Worm (Caenorhabditis elegans): ENCODE data around the gene msp-50.

The msp-50 gene

DNA sequence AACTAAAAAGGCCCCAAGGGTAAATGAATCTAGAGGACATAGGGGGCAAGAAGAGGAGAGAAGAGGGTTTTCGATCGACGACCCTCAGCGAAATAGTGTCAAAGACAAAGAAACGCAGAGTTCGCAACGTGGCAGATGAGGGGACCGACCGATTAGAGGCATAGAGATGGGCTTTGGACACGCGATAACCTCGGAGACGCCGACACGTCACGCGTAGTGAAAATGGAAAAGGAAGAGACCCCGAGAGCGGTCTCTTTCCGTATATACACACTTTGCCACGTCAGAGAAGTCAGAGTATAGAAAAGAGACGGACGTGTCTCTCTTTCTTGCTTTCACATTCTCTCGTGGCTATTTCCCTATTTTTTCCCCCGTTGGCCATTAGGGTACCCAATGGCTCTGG is 18.1 kb upstream of the msp-50 start:
- no peak for TF ChIP-seq unc-62 (GFP tag; optimal IDR thresholded peaks at IDR 0.05)

DNA sequence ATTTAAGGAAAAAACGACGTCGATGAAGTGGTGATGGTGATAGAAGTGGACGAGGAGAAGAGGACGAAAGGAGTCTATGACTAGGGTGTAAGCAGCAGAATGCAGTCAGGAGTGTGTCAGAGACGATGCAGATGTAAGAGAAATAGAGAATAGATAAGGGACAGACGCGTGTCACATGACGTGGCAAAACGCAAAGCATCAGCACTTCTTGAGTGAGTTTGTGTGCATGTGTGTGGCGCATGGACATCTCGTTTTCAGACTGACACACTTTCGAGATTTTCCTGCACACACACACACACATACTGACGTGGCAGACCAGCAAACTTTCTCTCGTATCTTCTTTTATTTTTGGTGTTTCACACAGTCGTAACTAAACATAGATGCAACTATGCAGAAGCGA is 17.1 kb upstream of the msp-50 start:
- TF ChIP-seq unc-62 (GFP tag; optimal IDR thresholded peaks at IDR 0.05): no peak

DNA sequence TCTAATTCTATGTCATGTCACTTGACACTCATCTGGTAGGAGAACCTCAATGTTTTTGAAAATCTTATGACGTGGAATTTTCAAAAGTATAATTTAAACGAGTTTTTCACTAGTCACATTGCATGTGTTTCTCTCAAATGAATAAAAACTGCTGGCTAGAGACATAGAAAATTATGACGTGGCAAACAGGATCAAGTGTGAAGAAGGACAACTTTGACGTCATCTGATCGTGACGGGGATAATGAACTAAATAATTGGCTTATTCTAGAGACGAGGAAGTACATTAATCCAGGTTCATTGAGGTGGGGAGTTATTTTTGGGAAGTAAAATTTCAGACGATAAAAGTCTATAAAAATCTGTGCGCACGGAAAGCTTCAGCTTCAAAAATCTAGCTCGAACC is 16.4 kb upstream of the msp-50 start:
- TF ChIP-seq unc-62 (GFP tag; optimal IDR thresholded peaks at IDR 0.05): no peak

DNA sequence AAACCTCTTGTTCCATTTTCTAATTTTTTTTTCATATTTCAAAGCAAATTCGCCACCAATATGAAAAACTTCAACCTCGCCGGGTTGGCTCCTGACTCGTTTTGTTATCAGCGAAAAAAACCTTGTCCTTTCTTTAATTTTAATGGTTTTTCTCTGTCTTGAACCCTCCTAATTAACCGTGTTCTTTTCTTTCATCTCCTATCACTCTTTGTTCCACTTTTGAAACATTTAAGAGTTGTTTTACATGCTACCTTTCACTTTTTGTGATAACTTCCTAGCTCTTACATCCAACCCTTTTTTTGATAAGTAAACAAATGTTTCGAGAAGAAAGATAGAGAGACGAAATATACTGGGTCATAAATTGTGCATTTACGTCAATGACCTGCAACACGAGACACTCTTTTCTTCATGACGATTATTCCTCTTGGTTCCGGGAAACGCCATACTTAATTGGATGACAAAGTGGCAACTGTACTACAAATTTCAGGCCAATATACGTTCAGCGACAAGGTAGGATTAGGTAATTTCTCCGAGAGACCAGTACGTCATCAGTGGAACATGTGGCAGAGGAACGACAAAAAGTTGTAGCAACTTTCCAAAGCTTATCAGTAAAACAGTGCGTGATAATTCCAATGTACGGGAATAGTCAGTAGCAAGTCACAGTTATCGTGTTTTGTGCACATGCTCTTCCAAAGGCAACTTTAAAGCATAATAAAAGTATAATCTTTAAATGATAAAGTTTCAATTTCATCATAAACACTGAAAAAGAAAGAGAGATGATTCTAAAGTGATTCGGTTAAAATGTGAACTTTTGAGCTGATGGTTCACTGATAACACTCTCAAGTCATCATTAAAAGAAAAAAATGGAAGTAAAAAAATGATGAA is 14.7 kb upstream of the msp-50 start:
- TF ChIP-seq unc-62 (GFP tag; optimal IDR thresholded peaks at IDR 0.05): no peak

DNA sequence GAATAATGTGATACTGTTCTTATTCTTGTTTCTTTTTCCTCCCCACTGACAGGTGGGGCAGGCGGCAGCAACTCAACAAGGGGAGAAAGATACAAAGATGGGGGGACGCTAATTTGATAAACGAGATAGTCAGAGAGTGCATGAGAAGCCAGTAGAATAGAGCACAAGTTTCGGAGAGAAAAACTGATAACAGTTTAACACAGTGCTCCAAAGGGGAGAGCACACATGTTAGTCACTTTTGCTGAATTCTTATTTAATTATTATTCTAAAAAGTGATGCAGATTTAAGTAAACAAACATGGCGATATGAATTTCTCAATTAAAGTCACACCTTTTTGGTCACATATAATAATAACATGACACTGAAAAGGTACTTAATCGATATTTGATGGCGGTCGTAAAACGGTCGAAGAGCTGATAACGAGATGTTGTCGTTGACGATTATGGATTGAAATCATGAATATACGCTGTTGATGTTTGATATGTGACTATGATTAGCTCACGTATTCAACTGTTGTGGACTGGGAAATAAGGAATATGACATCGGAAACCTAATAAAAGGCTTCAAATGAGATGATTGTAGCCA is 13.6 kb upstream of the msp-50 start:
- no peak for TF ChIP-seq unc-62 (GFP tag; optimal IDR thresholded peaks at IDR 0.05)

DNA sequence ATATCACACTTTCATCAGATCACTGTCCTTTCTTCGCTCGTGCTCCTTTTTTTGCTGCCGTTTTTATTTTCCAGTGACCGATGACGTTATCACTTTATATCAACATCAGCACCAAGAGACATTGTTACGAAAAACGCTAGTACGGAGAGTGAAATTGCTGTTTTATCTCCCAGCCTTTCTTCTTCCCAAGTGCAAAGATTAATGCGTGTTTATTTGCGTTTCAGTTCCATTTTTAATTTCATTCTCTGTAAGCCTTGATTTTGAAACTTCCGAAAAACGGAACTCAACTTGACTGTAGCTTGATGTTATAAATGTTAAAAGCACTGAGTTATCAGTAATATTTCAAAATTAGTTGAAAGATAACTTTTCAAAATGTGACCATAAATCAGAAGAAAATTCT is 12.7 kb upstream of the msp-50 start:
- no peak for TF ChIP-seq unc-62 (GFP tag; optimal IDR thresholded peaks at IDR 0.05)

DNA sequence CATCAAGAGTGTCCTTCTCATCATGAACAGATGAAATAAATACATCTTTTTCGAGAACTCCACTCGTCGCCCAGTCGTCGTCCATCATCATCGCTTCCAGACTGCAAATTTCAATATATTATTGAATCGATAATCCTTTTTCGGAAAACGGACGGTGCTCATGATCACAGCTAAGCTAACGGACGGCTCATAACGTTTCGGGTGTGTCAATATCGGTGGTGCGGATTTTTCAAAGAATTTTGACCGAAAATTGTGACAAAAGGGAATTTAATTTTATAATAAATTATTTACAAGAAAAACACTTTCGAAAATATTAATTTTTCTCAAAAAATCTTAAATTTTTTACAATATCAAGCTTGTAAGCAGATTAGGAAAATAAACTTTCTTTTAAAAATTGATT is 12.1 kb upstream of the msp-50 start, which contains the start of gene crh-2:
TSS of gene crh-2 (minus strand) at position 101 of the 400 bp plus-strand sequence.
- no peak for TF ChIP-seq unc-62 (GFP tag; optimal IDR thresholded peaks at IDR 0.05)

DNA sequence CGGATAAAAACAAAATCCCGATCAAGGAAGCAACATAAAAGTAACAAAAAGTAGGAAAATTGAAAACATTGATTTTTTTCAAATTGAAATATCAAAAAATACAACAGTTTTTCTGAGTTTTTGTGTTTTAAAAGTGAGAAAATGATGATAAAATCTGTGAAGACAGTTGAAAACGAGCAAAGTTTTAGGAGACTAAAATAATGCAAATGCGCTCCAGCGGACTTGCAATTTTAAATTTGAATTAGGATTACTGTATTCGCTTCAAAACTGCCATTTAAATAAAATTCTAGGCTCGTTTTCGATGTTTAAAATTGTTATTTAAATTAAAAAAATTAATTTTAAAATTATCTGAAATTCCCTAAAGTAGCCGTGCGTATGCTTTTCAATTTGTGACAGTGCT is 11.7 kb upstream of the msp-50 start:
- TF ChIP-seq unc-62 (GFP tag; optimal IDR thresholded peaks at IDR 0.05): no peak

DNA sequence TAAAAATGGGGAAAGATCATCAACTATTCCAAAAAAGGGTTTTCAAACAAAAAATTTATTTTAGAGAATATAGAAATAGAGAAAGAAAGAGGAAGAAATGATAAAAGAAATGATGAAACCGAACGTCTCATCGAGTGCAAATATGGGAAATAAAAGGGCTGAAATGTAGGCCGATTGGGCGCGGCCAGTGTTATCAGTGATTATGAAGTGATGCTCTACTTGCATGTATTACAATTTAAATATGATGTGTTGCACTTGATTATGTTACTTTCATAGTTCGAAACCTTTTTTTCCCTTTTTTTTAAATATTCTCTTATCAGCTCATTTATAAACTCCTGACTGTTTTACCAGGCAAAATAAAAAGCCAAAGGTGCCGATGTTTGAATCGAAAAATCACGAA is 7.8 kb upstream of the msp-50 start:
- no peak for TF ChIP-seq unc-62 (GFP tag; optimal IDR thresholded peaks at IDR 0.05)

DNA sequence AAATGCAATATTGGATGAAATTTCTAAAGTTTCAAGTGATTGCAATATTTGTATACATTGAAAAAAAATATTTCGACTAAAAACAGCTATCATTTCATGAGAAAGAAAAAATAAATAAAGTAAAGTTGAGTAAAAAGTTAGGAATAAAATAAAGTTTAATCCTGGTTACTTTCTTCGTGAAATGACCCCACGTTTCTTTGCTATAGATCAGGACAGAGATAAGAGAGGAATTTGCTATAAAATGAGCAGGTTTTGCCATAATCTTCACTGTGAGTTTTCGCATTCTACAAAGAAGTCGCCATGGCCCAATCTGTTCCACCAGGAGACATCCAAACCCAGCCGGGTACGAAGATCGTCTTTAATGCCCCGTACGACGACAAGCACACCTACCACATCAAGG is 5.5 kb upstream of the msp-50 start, which contains the start of gene msp-49:
TSS of gene msp-49 (plus strand) at position 301 of the 400 bp plus-strand sequence.
- TF ChIP-seq unc-62 (GFP tag; optimal IDR thresholded peaks at IDR 0.05): no peak

DNA sequence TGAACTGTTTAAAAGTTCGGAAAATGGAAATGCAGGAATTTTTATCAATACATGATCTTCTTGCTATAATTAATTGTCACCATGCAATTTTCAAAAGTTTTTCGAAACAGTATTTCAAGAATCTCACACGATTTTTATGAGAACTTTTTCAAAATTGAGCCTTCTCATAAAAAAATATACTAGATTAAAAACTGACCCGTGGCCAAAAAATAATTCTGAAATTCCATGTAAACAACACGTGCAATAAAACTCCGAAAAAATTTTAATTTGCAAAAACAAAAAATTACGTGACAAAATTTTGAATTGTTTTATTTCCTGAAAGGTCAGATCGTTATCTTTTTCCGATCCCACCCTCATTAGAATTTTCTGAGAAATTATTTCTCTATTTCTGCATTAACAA is 4.1 kb upstream of the msp-50 start, which contains the start of gene C34F11.5:
TSS of gene C34F11.5 (plus strand) at position 301 of the 400 bp plus-strand sequence.
- TF ChIP-seq unc-62 (GFP tag; optimal IDR thresholded peaks at IDR 0.05): no peak

DNA sequence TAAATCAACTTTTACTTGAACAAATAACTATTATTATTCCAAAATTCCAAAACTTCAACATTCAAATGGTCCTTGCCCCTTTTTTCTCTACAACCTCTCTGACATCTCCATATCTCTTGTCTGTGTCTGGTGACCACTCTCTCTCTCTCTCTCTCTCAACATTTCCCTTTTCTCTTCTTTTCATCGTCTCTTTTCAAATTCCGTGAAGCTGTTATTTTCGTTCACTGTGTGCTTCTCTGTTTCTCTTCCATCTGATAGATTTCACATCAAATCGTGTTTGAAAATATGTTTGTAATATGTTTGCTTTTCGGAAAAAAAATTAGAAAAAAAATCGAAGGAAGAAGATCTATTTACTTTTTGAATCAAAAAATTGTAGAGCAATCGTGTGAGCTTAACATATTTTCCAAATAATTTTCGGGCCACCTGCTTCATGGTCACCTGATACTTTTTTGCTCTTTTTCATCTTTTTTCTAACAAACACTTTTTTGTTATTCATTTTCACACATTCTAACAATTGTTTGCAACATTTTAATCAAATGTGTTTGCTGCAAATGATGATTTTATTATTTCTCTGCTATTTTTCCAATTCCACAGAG is 1.5 kb downstream of the msp-50 start:
- TF ChIP-seq unc-62 (GFP tag; optimal IDR thresholded peaks at IDR 0.05): no peak

DNA sequence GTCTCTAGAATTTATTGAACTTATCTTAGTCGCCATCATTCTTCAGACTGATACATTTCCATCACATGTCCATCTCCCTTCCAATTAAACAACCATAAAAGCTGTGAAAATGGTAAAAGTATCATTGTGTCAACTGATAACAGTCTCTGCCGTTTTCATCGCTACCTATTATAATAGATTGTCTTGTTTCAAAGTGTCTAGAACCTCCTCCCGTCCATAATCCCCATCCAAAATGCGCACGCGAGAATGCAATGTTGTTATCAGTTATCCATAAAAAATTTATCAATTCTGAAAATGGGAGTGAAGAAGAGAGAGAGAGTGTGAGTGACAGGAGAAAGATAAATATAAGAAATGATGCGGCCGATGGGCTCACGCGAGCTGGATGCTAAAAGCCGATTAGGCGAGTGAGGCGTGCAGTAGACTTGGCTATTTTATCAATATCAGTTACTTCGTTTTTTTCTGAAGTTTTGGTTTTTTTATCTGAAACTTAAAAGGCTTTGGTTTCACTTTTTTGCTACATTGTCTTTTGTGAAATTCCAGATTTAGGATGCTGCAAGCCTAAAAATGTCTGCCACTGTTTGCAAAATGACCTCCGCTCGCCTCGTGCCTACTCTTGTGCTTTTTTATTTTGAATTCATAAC is 2.4 kb downstream of the msp-50 start:
- no peak for TF ChIP-seq unc-62 (GFP tag; optimal IDR thresholded peaks at IDR 0.05)

DNA sequence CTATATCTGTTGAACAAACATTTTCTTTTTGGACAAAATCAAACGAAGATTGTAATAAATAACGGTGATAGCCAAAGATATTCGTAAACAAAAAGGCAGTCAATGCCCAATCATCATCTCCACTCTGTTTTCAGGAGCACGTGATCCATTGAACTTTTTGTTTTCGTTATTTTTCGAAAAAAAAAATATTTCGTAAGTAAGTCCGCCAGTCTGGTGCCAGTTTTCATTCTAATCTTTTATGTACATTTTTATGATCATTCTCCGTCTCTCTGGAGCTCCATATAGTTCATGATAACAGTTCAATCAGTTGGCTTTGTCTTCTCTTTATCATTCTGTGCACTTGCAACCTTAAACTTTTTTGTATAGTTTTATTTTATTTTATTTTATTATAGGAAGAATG is 3.3 kb downstream of the msp-50 start, which contains the start of gene ampd-1:
TSS of gene ampd-1 (plus strand) at position 393 of the 400 bp plus-strand sequence.
- no peak for TF ChIP-seq unc-62 (GFP tag; optimal IDR thresholded peaks at IDR 0.05)

DNA sequence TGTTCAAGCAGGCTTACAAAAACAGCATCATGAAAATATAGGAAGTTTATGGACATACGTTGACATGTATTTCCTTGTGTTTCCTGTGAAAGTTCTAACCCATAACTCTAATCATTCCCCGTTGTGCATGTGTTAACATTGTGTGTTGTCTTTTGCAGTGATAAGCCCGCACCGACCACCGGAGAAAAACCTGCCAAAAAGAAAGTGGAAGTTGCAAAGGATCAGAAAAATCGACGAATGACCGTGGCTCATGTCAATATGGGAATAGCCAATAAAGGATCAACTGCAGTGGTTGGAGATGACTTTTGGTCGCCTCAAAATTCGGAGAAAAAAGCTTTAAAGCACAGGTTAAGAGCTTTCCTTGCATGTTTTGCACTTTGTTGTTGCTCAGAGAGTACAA is 5.7 kb downstream of the msp-50 start:
- no peak for TF ChIP-seq unc-62 (GFP tag; optimal IDR thresholded peaks at IDR 0.05)

DNA sequence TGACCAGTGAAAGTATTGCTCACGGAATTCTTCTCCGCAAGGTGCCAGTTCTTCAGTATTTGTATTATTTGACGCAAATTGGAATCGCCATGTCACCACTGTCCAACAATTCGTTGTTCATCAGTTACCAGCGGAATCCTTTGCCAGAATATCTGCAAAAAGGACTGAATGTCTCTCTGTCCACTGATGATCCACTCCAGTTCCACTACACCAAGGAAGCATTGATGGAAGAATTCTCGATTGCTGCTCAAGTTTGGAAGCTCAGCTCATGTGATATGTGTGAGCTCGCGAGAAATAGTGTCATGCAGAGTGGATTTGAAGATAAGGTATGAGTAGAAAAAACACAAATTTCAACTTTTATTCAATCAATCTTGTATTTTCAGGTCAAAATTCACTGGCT is 9.5 kb downstream of the msp-50 start:
- no peak for TF ChIP-seq unc-62 (GFP tag; optimal IDR thresholded peaks at IDR 0.05)

All from whole organism, dauer.